Fruit fly (Drosophila melanogaster): ENCODE measurements around the gene NELF-B.

NELF-B gene

dm6 chrX:7701282-7702078 is 26.7 kb downstream of the NELF-B start:
- TF ChIP-seq dmrt93B (GFP tag; optimal IDR thresholded peaks at IDR 0.05) = no peak

DNA sequence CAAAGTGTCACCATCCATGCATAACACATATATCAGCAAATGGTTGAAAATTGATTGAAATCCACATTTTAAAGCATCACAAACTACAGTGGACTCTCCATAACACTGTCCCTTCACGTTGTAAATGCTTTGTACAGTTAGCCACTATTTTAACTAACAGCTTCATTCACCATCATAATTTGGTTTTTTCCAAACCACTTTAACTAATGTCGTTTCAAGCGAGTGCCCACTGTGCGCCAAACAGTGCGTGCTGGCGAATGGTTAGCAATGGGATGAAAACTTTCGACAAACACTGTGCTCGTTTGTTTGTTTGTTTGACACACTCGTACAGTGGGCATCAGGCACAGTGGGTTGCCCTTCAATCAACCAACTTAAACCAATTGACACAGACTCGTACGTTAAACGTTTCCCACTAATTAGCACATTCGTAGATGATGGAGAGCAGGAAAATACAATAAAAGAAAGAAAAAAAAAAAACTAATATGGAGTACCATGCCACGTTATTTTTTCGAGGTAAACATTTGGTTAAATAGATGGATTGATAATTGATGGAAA is 27.8 kb downstream of the NELF-B start:
- TF ChIP-seq psq (GFP tag; optimal IDR thresholded peaks at IDR 0.05) (peak; percentile 82), Rel (GFP tag; optimal IDR thresholded peaks at IDR 0.05) (peak; percentile 26), Rel (tag; optimal IDR thresholded peaks at IDR 0.05) (peak; percentile 29), CG32264 (GFP tag; optimal IDR thresholded peaks at IDR 0.05) (peak; percentile 57), ey (GFP tag; optimal IDR thresholded peaks at IDR 0.05) (peak; percentile 79), Dif (GFP tag; optimal IDR thresholded peaks at IDR 0.05; ENCODE audit: partially characterized antibody) (no peak), CrebA (GFP tag; optimal IDR thresholded peaks at IDR 0.05; ENCODE audit: borderline replicate concordance) (no peak), CG9705 (GFP tag; optimal IDR thresholded peaks at IDR 0.05) (peak; percentile 71), br (GFP tag; optimal IDR thresholded peaks at IDR 0.05) (peak; percentile 87), Hr83 (GFP tag; optimal IDR thresholded peaks at IDR 0.05; ENCODE audit: poor library complexity, severe bottlenecking) (peak; percentile 85), HLH106 (tag; optimal IDR thresholded peaks at IDR 0.05) (peak; percentile 87), dmrt93B (GFP tag; optimal IDR thresholded peaks at IDR 0.05) (peak; percentile 68), fru (GFP tag; optimal IDR thresholded peaks at IDR 0.05) (peak; percentile 73), pan (optimal IDR thresholded peaks at IDR 0.05) (no peak), rgr (GFP tag; optimal IDR thresholded peaks at IDR 0.05) (peak; percentile 86), Mio (GFP tag; optimal IDR thresholded peaks at IDR 0.05) (peak; percentile 69), Sp1 (GFP tag; optimal IDR thresholded peaks at IDR 0.05) (peak; percentile 80), Vsx2 (GFP tag; optimal IDR thresholded peaks at IDR 0.05; ENCODE audit: partially characterized antibody) (no peak), foxo (GFP tag; optimal IDR thresholded peaks at IDR 0.05) (peak in 1 of 2 experiments; percentile 76), Myc (optimal IDR thresholded peaks at IDR 0.05) (no peak), h (GFP tag; optimal IDR thresholded peaks at IDR 0.05) (peak; percentile 89), Jra (GFP tag; optimal IDR thresholded peaks at IDR 0.05) (peak; percentile 45), woc (GFP tag; optimal IDR thresholded peaks at IDR 0.05) (peak; percentile 67), sv (GFP tag; optimal IDR thresholded peaks at IDR 0.05) (peak; percentile 81), OdsH (GFP tag; optimal IDR thresholded peaks at IDR 0.05) (peak; percentile 82), Hnf4 (GFP tag; optimal IDR thresholded peaks at IDR 0.05) (peak; percentile 82), sage (GFP tag; optimal IDR thresholded peaks at IDR 0.05) (peak; percentile 5), tai (GFP tag; optimal IDR thresholded peaks at IDR 0.05) (no peak), dl (GFP tag; optimal IDR thresholded peaks at IDR 0.05; ENCODE audit: insufficient read depth in 1 of 2, partially characterized antibody in 2 of 2) (no peak)

DNA sequence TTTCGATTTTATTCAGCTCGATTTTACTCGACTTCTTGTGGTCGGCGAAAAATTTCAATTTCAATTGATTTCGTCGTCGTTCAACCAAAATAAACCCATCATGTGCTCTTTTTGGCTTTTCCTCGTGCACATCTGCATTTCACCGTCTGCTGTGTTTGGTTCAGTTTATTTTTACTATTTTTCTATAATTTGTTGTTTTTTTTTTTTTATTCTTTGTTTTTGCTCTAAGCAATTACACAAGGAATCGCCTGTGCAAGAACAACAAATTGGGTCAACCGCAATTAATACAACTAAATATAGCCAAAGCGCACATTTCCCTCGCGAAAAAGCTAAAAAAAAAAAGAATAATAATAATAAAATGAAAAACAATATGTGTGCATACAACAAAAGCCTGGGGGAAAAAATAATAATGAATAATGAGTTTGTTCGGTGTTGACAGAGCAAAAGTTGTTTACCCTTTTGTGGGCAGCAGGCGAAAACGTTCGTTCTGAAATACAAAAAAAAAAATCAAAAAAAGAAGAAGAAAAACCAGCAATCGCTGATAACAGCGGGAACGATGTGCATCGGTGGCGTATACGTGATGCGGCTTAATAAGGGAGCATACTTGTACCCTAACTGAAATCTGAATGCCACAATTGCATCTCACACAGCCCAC is 28.4 kb downstream of the NELF-B start:
- no peak for TF ChIP-seq Hr78 (GFP tag; optimal IDR thresholded peaks at IDR 0.05)
- TF ChIP-seq Hr83 (GFP tag; optimal IDR thresholded peaks at IDR 0.05; ENCODE audit: poor library complexity, severe bottlenecking) = peak; percentile 88

DNA sequence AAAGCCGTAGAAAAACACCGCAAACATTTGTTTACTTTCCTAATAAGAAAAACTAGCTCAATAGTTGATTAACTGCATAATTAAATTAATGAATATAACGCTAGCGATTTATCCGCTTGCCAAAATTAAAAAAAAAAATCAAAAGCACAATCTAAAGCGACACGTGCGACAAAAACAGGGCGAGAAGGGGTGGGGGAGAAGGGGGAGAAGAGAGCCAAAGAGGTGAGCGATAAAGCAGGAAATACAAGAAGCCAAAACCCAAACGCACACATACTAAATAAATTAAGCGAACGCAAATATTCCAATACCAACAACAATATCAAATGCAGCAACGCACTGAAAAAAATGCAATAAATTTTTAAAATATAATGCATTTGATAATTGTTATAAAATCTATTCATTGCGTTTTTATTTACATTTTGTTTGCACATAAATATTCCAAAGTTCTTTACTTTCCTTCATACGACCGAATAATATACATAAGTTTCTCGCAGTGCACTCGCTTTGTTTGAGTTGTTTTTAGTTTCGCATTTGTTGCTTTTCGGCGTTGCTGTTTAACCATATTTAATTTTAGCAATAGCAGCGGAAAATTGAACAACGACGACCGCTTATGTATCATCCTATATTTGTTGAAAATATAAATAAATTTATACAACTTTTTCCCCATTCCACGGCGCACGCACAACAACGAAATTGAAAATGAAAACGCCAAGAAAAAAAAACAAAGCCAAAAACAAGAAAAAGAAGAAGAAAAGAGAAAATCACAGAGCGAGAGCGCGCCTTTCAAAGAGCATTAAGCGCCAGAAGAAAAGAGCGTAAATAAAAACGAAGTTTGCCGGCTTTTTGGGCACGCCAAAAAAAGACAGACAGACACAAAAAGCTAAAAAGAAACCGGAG is 29.9 kb downstream of the NELF-B start:
- no peak for TF ChIP-seq jim (GFP tag; optimal IDR thresholded peaks at IDR 0.05)
- TF ChIP-seq pan (optimal IDR thresholded peaks at IDR 0.05) = no peak
- peak; percentile 83 for TF ChIP-seq dsf (GFP tag; optimal IDR thresholded peaks at IDR 0.05; ENCODE audit: borderline replicate concordance)
- peak; percentile 93 for TF ChIP-seq woc (GFP tag; optimal IDR thresholded peaks at IDR 0.05)
- peak; percentile 63 for TF ChIP-seq Hr83 (GFP tag; optimal IDR thresholded peaks at IDR 0.05; ENCODE audit: poor library complexity, severe bottlenecking)
- TF ChIP-seq foxo (GFP tag; optimal IDR thresholded peaks at IDR 0.05) = peak; percentile 70 to 98
- peak; percentile 97 for TF ChIP-seq fru (GFP tag; optimal IDR thresholded peaks at IDR 0.05)
- peak; percentile 98 for TF ChIP-seq HLH106 (tag; optimal IDR thresholded peaks at IDR 0.05)
- peak; percentile 97 for TF ChIP-seq Hnf4 (GFP tag; optimal IDR thresholded peaks at IDR 0.05)
- peak; percentile 81 for TF ChIP-seq Dfd (GFP tag; optimal IDR thresholded peaks at IDR 0.05)
- TF ChIP-seq GATAd (GFP tag; optimal IDR thresholded peaks at IDR 0.05) = peak; percentile 89
- peak; percentile 98 for TF ChIP-seq rgr (GFP tag; optimal IDR thresholded peaks at IDR 0.05)
- no peak for TF ChIP-seq usp (GFP tag; optimal IDR thresholded peaks at IDR 0.05)
- TF ChIP-seq lola (GFP tag; optimal IDR thresholded peaks at IDR 0.05) = no peak
- TF ChIP-seq sage (GFP tag; optimal IDR thresholded peaks at IDR 0.05) = peak; percentile 92
- peak; percentile 35 for TF ChIP-seq Dif (GFP tag; optimal IDR thresholded peaks at IDR 0.05; ENCODE audit: partially characterized antibody)
- peak; percentile 97 for TF ChIP-seq OdsH (GFP tag; optimal IDR thresholded peaks at IDR 0.05)
- peak; percentile 96 for TF ChIP-seq ey (GFP tag; optimal IDR thresholded peaks at IDR 0.05)
- TF ChIP-seq psq (GFP tag; optimal IDR thresholded peaks at IDR 0.05) = peak; percentile 97
- TF ChIP-seq tai (GFP tag; optimal IDR thresholded peaks at IDR 0.05) = peak; percentile 89
- TF ChIP-seq CrebA (GFP tag; optimal IDR thresholded peaks at IDR 0.05; ENCODE audit: borderline replicate concordance) = peak; percentile 65
- no peak for TF ChIP-seq Hr78 (GFP tag; optimal IDR thresholded peaks at IDR 0.05)
- peak; percentile 91 for TF ChIP-seq CG9705 (GFP tag; optimal IDR thresholded peaks at IDR 0.05)
- TF ChIP-seq dl (GFP tag; optimal IDR thresholded peaks at IDR 0.05; ENCODE audit: insufficient read depth in 1 of 2, partially characterized antibody in 2 of 2) = no peak
- peak; percentile 85 for TF ChIP-seq brk (GFP tag; optimal IDR thresholded peaks at IDR 0.05)
